Worm (Caenorhabditis elegans) whole organism, midembryonic: ENCODE measurements around the gene C14A4.12.

Source experiments
- T22C8.4 ChIP-seq: fragments of 200-800 bp; sonication (Bioruptor generic); IDR thresholded peaks from 2 replicates; pipeline ENCODE4 v1.3.6; 2022; ENCODE audit warnings: missing genetic modification characterization, missing compliant biosample characterization
- cog-1 ChIP-seq: sonication (generic microtip); optimal IDR thresholded peaks from 2 replicates; lab custom pipeline; 2016; ENCODE audit warnings: missing genetic modification characterization, missing compliant biosample characterization
- flt-1 ChIP-seq: fragments of 200-800 bp; sonication (Bioruptor generic); IDR thresholded peaks from 2 replicates; pipeline ENCODE4 v1.3.6; 2022; ENCODE audit warnings: missing genetic modification characterization, missing compliant biosample characterization
- klf-2 ChIP-seq: fragments of 200-800 bp; sonication (Bioruptor generic); conservative IDR thresholded peaks from 2 replicates; pipeline ENCODE4 v1.3.6; 2022; ENCODE audit warnings: missing genetic modification reagents, missing genetic modification characterization, missing compliant biosample characterization
- med-1 ChIP-seq: sonication (generic microtip); optimal IDR thresholded peaks from 2 replicates; lab custom pipeline; 2017; ENCODE audit warnings: missing genetic modification characterization, mild to moderate bottlenecking, missing compliant biosample characterization, antibody characterized with exemption, missing genetic modification reagents; ENCODE audit not compliant: insufficient read depth
- ref-1 ChIP-seq: fragments of 200-800 bp; sonication (Bioruptor generic); conservative IDR thresholded peaks from 2 replicates; pipeline ENCODE4 v1.3.6; 2022; ENCODE audit warnings: missing genetic modification reagents, missing genetic modification characterization, missing compliant biosample characterization
- tab-1 ChIP-seq: fragments of 200-800 bp; sonication (Bioruptor generic); IDR thresholded peaks from 2 replicates; pipeline ENCODE4 v1.3.6; 2022; ENCODE audit warnings: missing genetic modification characterization, missing compliant biosample characterization
- ztf-23 ChIP-seq: fragments of 200-800 bp; sonication (Bioruptor generic); IDR thresholded peaks from 2 replicates; pipeline ENCODE4 v1.3.6; 2022; ENCODE audit warnings: missing genetic modification reagents, missing genetic modification characterization, missing compliant biosample characterization
- ztf-29 ChIP-seq: fragments of 200-800 bp; sonication (Bioruptor generic); IDR thresholded peaks from 2 replicates; pipeline ENCODE4 v1.3.6; 2022; ENCODE audit warnings: missing genetic modification reagents, missing genetic modification characterization, missing compliant biosample characterization

The C14A4.12 gene

DNA sequence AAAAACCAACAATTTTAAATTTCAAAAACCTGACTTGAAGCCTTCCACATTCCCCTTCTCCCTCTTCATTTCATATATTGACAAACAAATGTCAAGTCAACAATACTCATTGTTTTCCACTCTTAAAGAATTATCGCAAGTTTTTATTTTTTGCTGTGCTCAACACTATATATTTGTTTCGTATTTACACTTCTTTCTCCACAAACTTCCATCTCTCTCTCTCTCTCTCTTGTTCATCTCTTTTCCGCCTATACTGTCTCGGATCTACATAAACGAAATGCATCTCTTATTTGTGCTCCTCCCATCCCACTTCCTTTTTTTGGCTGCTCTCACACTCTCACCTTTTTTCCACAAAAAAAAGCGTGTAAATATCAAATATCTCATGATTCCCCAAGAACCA is at the start of gene C14A4.12:
TSS of gene C14A4.12 (plus strand) at position 301 of the 400 bp plus-strand sequence.
- TF ChIP-seq T22C8.4 (GFP tag; lab: Robert Waterston, UW): no peak
- no peak for TF ChIP-seq klf-2 (GFP tag; lab: Robert Waterston, UW)
- TF ChIP-seq cog-1 (tag; lab: Kevin White, UChicago): no peak
- TF ChIP-seq med-1: no peak
- no peak for TF ChIP-seq tab-1 (GFP tag; lab: Robert Waterston, UW)
- no peak for TF ChIP-seq ref-1
- TF ChIP-seq flt-1: no peak
- TF ChIP-seq ztf-29: no peak
- no peak for TF ChIP-seq ztf-23 (GFP tag; lab: Robert Waterston, UW)

DNA sequence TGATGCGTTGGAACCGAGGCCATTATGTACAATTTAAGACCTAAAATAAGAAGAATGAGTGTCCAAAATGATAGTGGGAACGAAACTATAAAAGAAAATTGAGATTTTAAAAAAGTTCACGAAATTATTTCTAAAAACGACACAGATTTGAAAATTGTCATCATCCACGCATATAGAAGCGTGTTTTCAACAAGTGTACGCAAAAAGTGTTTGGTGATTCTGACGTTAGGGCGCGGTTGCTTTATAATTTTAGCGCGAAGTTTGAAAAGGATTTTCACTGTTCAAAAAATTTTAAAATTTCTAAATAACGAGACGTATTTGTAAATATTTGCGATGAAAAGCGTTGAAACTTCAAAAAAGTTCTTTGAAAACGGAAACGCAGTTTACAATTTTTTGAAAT is 49.5 kb upstream of the C14A4.12 start, which contains the start of gene cdc-48.1:
TSS of gene cdc-48.1 (minus strand) at position 40 of the 400 bp plus-strand sequence.
- peak; percentile 94 for TF ChIP-seq flt-1
- peak; percentile 94 for TF ChIP-seq ztf-23 (GFP tag; lab: Robert Waterston, UW)
- TF ChIP-seq tab-1 (GFP tag; lab: Robert Waterston, UW): peak; percentile 80
- TF ChIP-seq klf-2 (GFP tag; lab: Robert Waterston, UW): peak; percentile 76
- TF ChIP-seq ztf-29: peak; percentile 60; the same call in 1 of the 2 replicates
- peak; percentile 76 for TF ChIP-seq T22C8.4 (GFP tag; lab: Robert Waterston, UW)
- TF ChIP-seq ref-1: no peak
- peak; percentile 99 for TF ChIP-seq cog-1 (tag; lab: Kevin White, UChicago)
- peak; percentile 25 for TF ChIP-seq med-1

DNA sequence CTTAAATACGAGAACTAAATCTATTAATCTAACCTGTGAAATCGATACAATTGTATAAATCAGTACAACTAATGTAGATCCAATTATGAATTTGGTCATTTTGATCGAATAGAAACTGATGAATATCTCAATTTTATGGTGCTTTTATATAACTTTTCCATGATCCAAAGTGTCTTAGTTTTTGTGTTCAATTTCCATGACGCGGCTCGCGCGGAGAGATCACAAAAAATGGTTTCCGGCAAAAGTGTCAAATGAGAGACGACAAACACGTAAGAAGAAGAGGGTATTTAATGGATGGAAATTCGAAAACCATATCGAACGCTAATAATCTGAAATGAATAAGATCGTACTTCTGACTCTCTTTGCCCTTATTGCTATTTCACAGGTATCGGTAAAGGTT is 48.3 kb upstream of the C14A4.12 start, which contains the start of the genes C06A1.6 and C06A1.7:
TSS of gene C06A1.6 (minus strand) at position 101 of the 400 bp plus-strand sequence.
TSS of gene C06A1.7 (plus strand) at position 314 of the 400 bp plus-strand sequence.
- TF ChIP-seq cog-1 (tag; lab: Kevin White, UChicago) (no peak), klf-2 (GFP tag; lab: Robert Waterston, UW) (no peak), ref-1 (no peak), T22C8.4 (GFP tag; lab: Robert Waterston, UW) (no peak), tab-1 (GFP tag; lab: Robert Waterston, UW) (no peak), med-1 (no peak), ztf-29 (no peak), ztf-23 (GFP tag; lab: Robert Waterston, UW) (no peak), flt-1 (no peak)

DNA sequence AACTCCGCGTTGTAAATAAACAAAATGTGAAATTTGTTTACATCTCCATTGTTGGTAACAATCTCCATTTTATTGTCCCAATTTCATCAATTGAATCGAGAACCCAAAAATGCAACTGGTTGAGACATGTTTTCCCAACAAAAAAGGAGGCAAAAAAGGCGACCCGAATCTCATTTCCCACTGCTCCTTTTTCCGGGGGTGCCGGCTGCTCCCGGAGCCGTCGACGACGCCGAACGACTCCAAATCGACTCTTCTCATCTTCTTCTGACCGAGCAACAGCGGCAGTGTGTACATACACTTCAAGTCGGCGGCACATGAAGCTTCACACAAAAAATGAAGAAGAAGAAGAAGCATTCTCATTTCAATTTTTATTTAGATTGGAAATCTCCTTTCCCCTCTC is 46.4 kb upstream of the C14A4.12 start:
- TF ChIP-seq T22C8.4 (GFP tag; lab: Robert Waterston, UW) (no peak), ztf-23 (GFP tag; lab: Robert Waterston, UW) (no peak), flt-1 (no peak), ref-1 (no peak), ztf-29 (no peak), cog-1 (tag; lab: Kevin White, UChicago) (no peak), med-1 (no peak), klf-2 (GFP tag; lab: Robert Waterston, UW) (no peak), tab-1 (GFP tag; lab: Robert Waterston, UW) (no peak)

DNA sequence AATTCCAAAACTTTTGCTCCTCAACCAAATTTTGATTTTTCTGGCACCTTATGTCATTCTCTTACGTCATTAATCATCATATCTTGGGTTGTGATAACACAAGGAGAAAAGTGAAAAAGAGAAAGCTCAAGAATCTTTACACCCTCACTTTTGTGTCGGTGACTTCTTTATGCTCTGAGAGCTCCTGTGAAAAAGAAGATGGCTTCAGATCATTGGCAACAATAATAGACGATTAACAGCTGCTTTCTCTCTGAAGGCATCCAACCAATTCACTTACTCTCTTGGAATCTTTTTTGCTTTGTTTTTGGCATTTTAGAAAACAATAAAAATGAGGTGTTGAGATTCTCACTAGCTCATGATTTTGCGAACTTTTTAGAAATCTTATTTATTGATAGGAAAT is 43.3 kb upstream of the C14A4.12 start:
- TF ChIP-seq flt-1: no peak

DNA sequence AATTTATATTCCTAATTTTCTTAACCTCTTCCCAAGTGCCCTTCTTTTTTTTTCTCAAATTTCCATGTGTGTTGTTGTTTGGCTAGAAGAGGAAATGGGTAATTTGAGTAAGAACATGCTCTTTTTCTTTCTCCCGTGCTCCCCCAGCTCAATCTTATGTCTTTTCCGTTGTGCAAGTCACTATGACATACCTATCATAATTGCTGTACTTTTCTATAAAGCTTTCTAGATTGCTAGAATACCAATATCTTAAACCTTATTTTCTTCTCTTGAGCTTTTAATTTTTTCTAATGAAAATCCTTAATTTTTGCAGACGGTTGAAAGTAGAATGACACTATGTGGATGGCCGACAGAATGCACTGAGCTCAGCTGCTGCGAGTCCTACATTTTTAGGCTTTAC is 42.5 kb upstream of the C14A4.12 start, which contains the start of gene txt-13:
TSS of gene txt-13 (plus strand) at position 301 of the 400 bp plus-strand sequence.
- TF ChIP-seq ref-1 (no peak), med-1 (no peak), ztf-29 (no peak), cog-1 (tag; lab: Kevin White, UChicago) (no peak), tab-1 (GFP tag; lab: Robert Waterston, UW) (no peak), flt-1 (no peak), klf-2 (GFP tag; lab: Robert Waterston, UW) (no peak), ztf-23 (GFP tag; lab: Robert Waterston, UW) (no peak), T22C8.4 (GFP tag; lab: Robert Waterston, UW) (no peak)

DNA sequence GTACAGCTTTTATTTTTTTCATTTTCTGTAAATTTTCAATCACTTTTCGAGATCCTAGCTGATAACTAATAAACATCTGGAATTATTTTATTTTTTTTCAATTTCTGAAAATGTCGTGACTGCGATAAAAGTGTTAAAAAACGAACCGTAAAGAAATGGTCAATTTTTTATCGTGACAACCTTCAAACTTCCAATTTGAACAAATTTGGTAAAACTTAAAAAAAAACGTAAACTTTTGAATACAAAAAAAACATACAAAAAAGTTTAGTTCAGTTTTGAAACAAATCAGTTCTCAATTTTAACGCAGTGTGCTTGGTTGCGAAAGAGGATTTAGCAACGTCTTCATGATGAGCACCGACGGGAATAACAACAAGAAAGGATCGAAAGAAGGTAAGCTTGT is 40.9 kb upstream of the C14A4.12 start, which contains the start of gene C06A1.3:
TSS of gene C06A1.3 (plus strand) at position 301 of the 400 bp plus-strand sequence.
- TF ChIP-seq cog-1 (tag; lab: Kevin White, UChicago): no peak
- TF ChIP-seq T22C8.4 (GFP tag; lab: Robert Waterston, UW): no peak
- TF ChIP-seq flt-1: no peak
- TF ChIP-seq tab-1 (GFP tag; lab: Robert Waterston, UW): no peak
- TF ChIP-seq med-1: no peak
- TF ChIP-seq ztf-23 (GFP tag; lab: Robert Waterston, UW): no peak
- no peak for TF ChIP-seq klf-2 (GFP tag; lab: Robert Waterston, UW)
- TF ChIP-seq ref-1: no peak
- no peak for TF ChIP-seq ztf-29

DNA sequence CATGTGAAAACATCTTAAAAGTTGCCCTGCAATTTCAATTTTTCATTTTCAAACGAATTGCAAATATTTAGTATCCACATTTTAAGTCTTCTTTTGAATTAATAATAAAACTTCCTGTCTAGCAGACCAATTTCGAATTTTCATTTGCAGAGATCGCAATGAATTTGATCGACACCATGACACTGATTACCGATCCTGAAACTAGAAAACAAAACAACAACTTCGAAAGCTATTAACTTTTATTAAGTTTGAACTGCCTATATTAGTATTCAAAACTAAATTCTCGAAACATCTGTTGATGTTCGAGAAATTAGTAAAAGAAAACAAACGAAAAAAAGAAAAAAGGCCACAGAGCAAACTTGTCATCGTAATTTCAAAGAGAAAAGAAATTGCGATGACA is 38.7 kb upstream of the C14A4.12 start:
- TF ChIP-seq cog-1 (tag; lab: Kevin White, UChicago): no peak
- no peak for TF ChIP-seq klf-2 (GFP tag; lab: Robert Waterston, UW)
- TF ChIP-seq tab-1 (GFP tag; lab: Robert Waterston, UW): no peak
- no peak for TF ChIP-seq ztf-29
- no peak for TF ChIP-seq med-1
- no peak for TF ChIP-seq ref-1
- TF ChIP-seq T22C8.4 (GFP tag; lab: Robert Waterston, UW): no peak
- no peak for TF ChIP-seq ztf-23 (GFP tag; lab: Robert Waterston, UW)
- no peak for TF ChIP-seq flt-1

DNA sequence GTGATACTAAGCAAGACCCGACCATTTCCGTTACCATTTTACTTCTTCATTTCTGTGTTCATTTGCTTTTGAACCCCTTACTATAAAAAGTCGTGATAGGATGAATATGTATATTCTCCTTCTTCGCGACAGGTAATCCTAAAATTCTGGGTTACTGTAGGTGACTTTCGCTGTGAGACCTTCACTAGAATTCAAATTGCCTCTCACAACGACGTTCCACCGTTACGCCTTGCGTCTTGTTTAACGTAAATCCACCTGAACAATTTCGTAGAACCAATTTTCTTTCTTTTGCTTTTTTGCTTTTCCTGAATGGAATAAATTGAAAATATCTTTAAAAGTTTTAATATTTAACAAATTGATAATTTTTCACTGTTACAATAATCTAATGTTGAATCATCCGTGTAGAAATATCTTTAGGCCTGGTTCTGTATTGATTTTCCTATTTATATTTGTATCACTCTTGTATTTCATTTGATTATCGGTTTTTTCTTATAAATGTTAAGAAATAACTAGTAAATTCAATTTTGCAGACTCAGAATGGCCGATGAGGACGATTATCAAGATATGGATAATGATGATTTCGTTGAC is 33.9 kb upstream of the C14A4.12 start, which contains the start of gene rpb-6:
TSS of gene rpb-6 (plus strand) at position 538 of the 588 bp plus-strand sequence.
- no peak for TF ChIP-seq med-1
- no peak for TF ChIP-seq ref-1
- no peak for TF ChIP-seq klf-2 (GFP tag; lab: Robert Waterston, UW)
- TF ChIP-seq tab-1 (GFP tag; lab: Robert Waterston, UW): no peak
- TF ChIP-seq flt-1: no peak
- no peak for TF ChIP-seq ztf-29
- no peak for TF ChIP-seq ztf-23 (GFP tag; lab: Robert Waterston, UW)
- no peak for TF ChIP-seq cog-1 (tag; lab: Kevin White, UChicago)
- no peak for TF ChIP-seq T22C8.4 (GFP tag; lab: Robert Waterston, UW)

DNA sequence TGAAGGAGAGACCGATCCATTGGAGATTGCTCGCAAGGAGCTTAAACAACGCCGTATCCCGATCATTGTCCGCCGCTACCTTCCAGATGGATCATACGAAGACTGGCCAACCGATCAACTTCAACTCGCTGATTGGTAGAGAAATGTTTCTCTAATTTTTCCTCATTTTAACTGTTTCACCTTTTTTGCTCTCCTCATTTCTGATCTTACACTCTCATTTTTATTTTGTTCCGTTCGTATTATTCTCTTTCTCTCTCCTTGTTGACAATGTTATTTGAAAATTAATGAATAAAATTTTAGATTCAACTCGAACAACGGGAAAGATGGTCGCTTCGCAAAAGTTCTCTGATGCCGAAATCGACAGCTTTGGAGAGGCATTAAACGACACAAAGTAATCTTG is 33.2 kb upstream of the C14A4.12 start, which contains the start of gene dohh-1:
TSS of gene dohh-1 (plus strand) at position 301 of the 400 bp plus-strand sequence.
- TF ChIP-seq ref-1 (no peak), med-1 (no peak), flt-1 (no peak), cog-1 (tag; lab: Kevin White, UChicago) (no peak), T22C8.4 (GFP tag; lab: Robert Waterston, UW) (no peak), ztf-23 (GFP tag; lab: Robert Waterston, UW) (no peak), klf-2 (GFP tag; lab: Robert Waterston, UW) (no peak), tab-1 (GFP tag; lab: Robert Waterston, UW) (no peak), ztf-29 (no peak)
